Fruit fly (Drosophila melanogaster): ENCODE data around the gene Alp5.
A peak's percentile ranks its signal among the peaks of the same experiment; 100 is the strongest.

The Alp5 gene

dm6 chr3R:21006967-21007366, at the start of gene Alp5:
Gene Alp5 (minus strand): TSS chr3R:21006990.
- no peak for TF ChIP-seq Hnf4 (GFP tag; optimal IDR thresholded peaks at IDR 0.05)
- peak; percentile 35 for TF ChIP-seq CrebA (GFP tag; optimal IDR thresholded peaks at IDR 0.05; ENCODE audit: borderline replicate concordance)
- no peak for TF ChIP-seq woc (GFP tag; optimal IDR thresholded peaks at IDR 0.05)
- no peak for TF ChIP-seq foxo (GFP tag; optimal IDR thresholded peaks at IDR 0.05)
- no peak for TF ChIP-seq fru (GFP tag; optimal IDR thresholded peaks at IDR 0.05)

dm6 chr3R:21050875-21051274, 44.1 kb upstream of the Alp5 start, which contains the start of gene Jhbp15:
Gene Jhbp15 (minus strand): TSS chr3R:21050975.
- TF ChIP-seq Jra (GFP tag; optimal IDR thresholded peaks at IDR 0.05) (no peak), CrebA (GFP tag; optimal IDR thresholded peaks at IDR 0.05; ENCODE audit: borderline replicate concordance) (no peak), tai (GFP tag; optimal IDR thresholded peaks at IDR 0.05) (no peak), dmrt93B (GFP tag; optimal IDR thresholded peaks at IDR 0.05) (no peak)

- TF ChIP-seq dl (GFP tag; optimal IDR thresholded peaks at IDR 0.05; ENCODE audit: insufficient read depth in 1 of 2, partially characterized antibody in 2 of 2): no peak
- no peak for TF ChIP-seq pan (optimal IDR thresholded peaks at IDR 0.05)
- no peak for TF ChIP-seq foxo (GFP tag; optimal IDR thresholded peaks at IDR 0.05)
- no peak for TF ChIP-seq tai (GFP tag; optimal IDR thresholded peaks at IDR 0.05)
- no peak for TF ChIP-seq jim (GFP tag; optimal IDR thresholded peaks at IDR 0.05)
- TF ChIP-seq h (GFP tag; optimal IDR thresholded peaks at IDR 0.05): no peak
- TF ChIP-seq HLH106 (tag; optimal IDR thresholded peaks at IDR 0.05): no peak
- no peak for TF ChIP-seq Hnf4 (GFP tag; optimal IDR thresholded peaks at IDR 0.05)
- no peak for TF ChIP-seq N (GFP tag; optimal IDR thresholded peaks at IDR 0.05)
- no peak for TF ChIP-seq lola (GFP tag; optimal IDR thresholded peaks at IDR 0.05)
- no peak for TF ChIP-seq dsf (GFP tag; optimal IDR thresholded peaks at IDR 0.05; ENCODE audit: borderline replicate concordance)
- TF ChIP-seq Dfd (GFP tag; optimal IDR thresholded peaks at IDR 0.05): no peak
- no peak for TF ChIP-seq usp (GFP tag; optimal IDR thresholded peaks at IDR 0.05)
- TF ChIP-seq Dif (GFP tag; optimal IDR thresholded peaks at IDR 0.05; ENCODE audit: partially characterized antibody): no peak
Observed at dm6 chr3R:21048729-21049128, 41.9 kb upstream of the Alp5 start, which contains the start of gene CG7079. Gene CG7079 (minus strand): TSS chr3R:21048829.

- no peak for TF ChIP-seq woc (GFP tag; optimal IDR thresholded peaks at IDR 0.05)
- TF ChIP-seq sv (GFP tag; optimal IDR thresholded peaks at IDR 0.05): no peak
- no peak for TF ChIP-seq pan (optimal IDR thresholded peaks at IDR 0.05)
- TF ChIP-seq HLH106 (tag; optimal IDR thresholded peaks at IDR 0.05): no peak
- no peak for TF ChIP-seq Hr83 (GFP tag; optimal IDR thresholded peaks at IDR 0.05; ENCODE audit: poor library complexity, severe bottlenecking)
- TF ChIP-seq Dfd (GFP tag; optimal IDR thresholded peaks at IDR 0.05): no peak
- TF ChIP-seq psq (GFP tag; optimal IDR thresholded peaks at IDR 0.05): no peak
- no peak for TF ChIP-seq h (GFP tag; optimal IDR thresholded peaks at IDR 0.05)
- TF ChIP-seq Myc (optimal IDR thresholded peaks at IDR 0.05): no peak
- TF ChIP-seq Dif (GFP tag; optimal IDR thresholded peaks at IDR 0.05; ENCODE audit: partially characterized antibody): no peak
Observed at dm6 chr3R:21046927-21047326, 40.1 kb upstream of the Alp5 start, which contains the start of gene CG31207. Gene CG31207 (minus strand): TSS chr3R:21047027.

- TF ChIP-seq psq (GFP tag; optimal IDR thresholded peaks at IDR 0.05) (no peak), rgr (GFP tag; optimal IDR thresholded peaks at IDR 0.05) (no peak), foxo (GFP tag; optimal IDR thresholded peaks at IDR 0.05) (no peak), br (GFP tag; optimal IDR thresholded peaks at IDR 0.05) (no peak), Hnf4 (GFP tag; optimal IDR thresholded peaks at IDR 0.05) (no peak), woc (GFP tag; optimal IDR thresholded peaks at IDR 0.05) (no peak), Rel (GFP tag; optimal IDR thresholded peaks at IDR 0.05) (no peak), Rel (tag; optimal IDR thresholded peaks at IDR 0.05) (no peak), Mio (GFP tag; optimal IDR thresholded peaks at IDR 0.05) (no peak), Abd-B (GFP tag; optimal IDR thresholded peaks at IDR 0.05) (no peak), ey (GFP tag; optimal IDR thresholded peaks at IDR 0.05) (no peak), pan (optimal IDR thresholded peaks at IDR 0.05) (no peak), sage (GFP tag; optimal IDR thresholded peaks at IDR 0.05) (no peak), Dfd (GFP tag; optimal IDR thresholded peaks at IDR 0.05) (no peak)
Observed at dm6 chr3R:21045742-21046141, 39.0 kb upstream of the Alp5 start, which contains the start of gene CG31189. Gene CG31189 (minus strand): TSS chr3R:21045842.
